Worm (Caenorhabditis elegans): ENCODE measurements around the gene F28B12.6.

The F28B12.6 gene

ce11 chrII:5933962-5934422, 6.7 kb upstream of the F28B12.6 start:
- TF ChIP-seq skn-1 (tag; optimal IDR thresholded peaks at IDR 0.05) (no peak), nhr-237 (tag; optimal IDR thresholded peaks at IDR 0.05) (no peak), C16A3.4 (tag; optimal IDR thresholded peaks at IDR 0.05) (peak; percentile 8), grh-1 (GFP tag; IDR thresholded peaks at IDR 0.05) (0 out of 2 replicates have a peak, but pooled peaks have one; percentile 17), Y116A8C.19 (tag; optimal IDR thresholded peaks at IDR 0.05; ENCODE audit: borderline replicate concordance) (no peak), aly-2 (tag; optimal IDR thresholded peaks at IDR 0.05) (no peak), isw-1 (GFP tag; IDR thresholded peaks at IDR 0.05) (no peak), ces-1 (GFP tag; optimal IDR thresholded peaks at IDR 0.05) (no peak), egl-27 (tag; optimal IDR thresholded peaks at IDR 0.05) (no peak), ceh-82 (tag; optimal IDR thresholded peaks at IDR 0.05) (no peak), nhr-12 (tag; optimal IDR thresholded peaks at IDR 0.05) (no peak), nhr-85 (tag) (peak; percentile 76), nhr-20 (tag; optimal IDR thresholded peaks at IDR 0.05) (peak; percentile 31), nhr-47 (tag; optimal IDR thresholded peaks at IDR 0.05) (no peak), nhr-76 (tag; optimal IDR thresholded peaks at IDR 0.05) (no peak), lin-35 (GFP tag; optimal IDR thresholded peaks at IDR 0.05) (peak in 1 of 2 experiments; percentile 2), jun-1 (tag; optimal IDR thresholded peaks at IDR 0.05) (no peak), sup-37 (GFP tag; optimal IDR thresholded peaks at IDR 0.05) (no peak), pax-3 (tag; optimal IDR thresholded peaks at IDR 0.05) (no peak), C04F5.9 (tag; optimal IDR thresholded peaks at IDR 0.05) (no peak), nhr-11 (tag; optimal IDR thresholded peaks at IDR 0.05) (peak; percentile 7), sptf-1 (tag; optimal IDR thresholded peaks at IDR 0.05) (no peak), hpl-2 (GFP tag; optimal IDR thresholded peaks at IDR 0.05) (no peak), rnt-1 (tag; optimal IDR thresholded peaks at IDR 0.05) (peak; percentile 56), pag-3 (tag; optimal IDR thresholded peaks at IDR 0.05; ENCODE audit: borderline replicate concordance, insufficient read depth) (no peak), unc-98 (GFP tag; IDR thresholded peaks at IDR 0.05) (no peak), irx-1 (tag; optimal IDR thresholded peaks at IDR 0.05) (no peak), ceh-90 (tag; optimal IDR thresholded peaks at IDR 0.05) (no peak), mef-2 (tag; optimal IDR thresholded peaks at IDR 0.05) (no peak), swsn-7 (tag; optimal IDR thresholded peaks at IDR 0.05) (no peak), alr-1 (tag; optimal IDR thresholded peaks at IDR 0.05; ENCODE audit: borderline replicate concordance) (no peak), ceh-8 (GFP tag; optimal IDR thresholded peaks at IDR 0.05) (no peak), nhr-71 (tag; optimal IDR thresholded peaks at IDR 0.05) (peak; percentile 41), nhr-77 (tag; optimal IDR thresholded peaks at IDR 0.05) (no peak), lin-14 (GFP tag; optimal IDR thresholded peaks at IDR 0.05) (peak; percentile 65), ets-5 (GFP tag; IDR thresholded peaks at IDR 0.05) (no peak), hlh-17 (GFP tag; optimal IDR thresholded peaks at IDR 0.05; ENCODE audit: borderline replicate concordance) (no peak), egl-13 (tag; optimal IDR thresholded peaks at IDR 0.05) (no peak), lir-3 (tag; optimal IDR thresholded peaks at IDR 0.05; ENCODE audit: poor library complexity) (no peak), unc-62 (GFP tag; optimal IDR thresholded peaks at IDR 0.05) (no peak), F16B12.6 (tag; optimal IDR thresholded peaks at IDR 0.05) (no peak), elt-2 (tag; optimal IDR thresholded peaks at IDR 0.05) (no peak), blmp-1 (tag; optimal IDR thresholded peaks at IDR 0.05) (peak; percentile 62), ztf-4 (tag; optimal IDR thresholded peaks at IDR 0.05) (no peak), sox-4 (tag; optimal IDR thresholded peaks at IDR 0.05) (no peak), fos-1 (tag; optimal IDR thresholded peaks at IDR 0.05) (no peak), vab-15 (tag; optimal IDR thresholded peaks at IDR 0.05) (no peak), unc-130 (tag; optimal IDR thresholded peaks at IDR 0.05) (peak; percentile 55), dsc-1 (tag; optimal IDR thresholded peaks at IDR 0.05) (no peak), fkh-8 (tag; optimal IDR thresholded peaks at IDR 0.05) (no peak), tbx-2 (tag; optimal IDR thresholded peaks at IDR 0.05) (peak; percentile 16), aha-1 (tag; optimal IDR thresholded peaks at IDR 0.05) (no peak), mdl-1 (tag; optimal IDR thresholded peaks at IDR 0.05) (peak in 1 of 2 experiments; percentile 14)
